Fruit fly (Drosophila melanogaster): ENCODE measurements around the gene CG42449.

CG42449 gene

dm6 chrX:5679079-5679932 lies 3.7 kb upstream of the CG42449 start:
- peak; percentile 67 for TF ChIP-seq psq (GFP tag; optimal IDR thresholded peaks at IDR 0.05)
- no peak for TF ChIP-seq Mio (GFP tag; optimal IDR thresholded peaks at IDR 0.05)
- peak; percentile 55 for TF ChIP-seq Jra (GFP tag; optimal IDR thresholded peaks at IDR 0.05)
- peak; percentile 21 for TF ChIP-seq CG32264 (GFP tag; optimal IDR thresholded peaks at IDR 0.05)
- no peak for TF ChIP-seq N (GFP tag; optimal IDR thresholded peaks at IDR 0.05)
- peak; percentile 75 for TF ChIP-seq h (GFP tag; optimal IDR thresholded peaks at IDR 0.05)
- peak; percentile 64 for TF ChIP-seq br (GFP tag; optimal IDR thresholded peaks at IDR 0.05)
- TF ChIP-seq dmrt93B (GFP tag; optimal IDR thresholded peaks at IDR 0.05) = peak; percentile 46
- no peak for TF ChIP-seq dsf (GFP tag; optimal IDR thresholded peaks at IDR 0.05; ENCODE audit: borderline replicate concordance)
- TF ChIP-seq Sp1 (GFP tag; optimal IDR thresholded peaks at IDR 0.05) = peak; percentile 72
- no peak for TF ChIP-seq Myc (optimal IDR thresholded peaks at IDR 0.05)
- TF ChIP-seq OdsH (GFP tag; optimal IDR thresholded peaks at IDR 0.05) = peak; percentile 77
- peak; percentile 80 for TF ChIP-seq fru (GFP tag; optimal IDR thresholded peaks at IDR 0.05)
- TF ChIP-seq HLH106 (tag; optimal IDR thresholded peaks at IDR 0.05) = peak; percentile 61
- peak; percentile 74 for TF ChIP-seq woc (GFP tag; optimal IDR thresholded peaks at IDR 0.05)
- no peak for TF ChIP-seq usp (GFP tag; optimal IDR thresholded peaks at IDR 0.05)
- peak; percentile 35 for TF ChIP-seq Dfd (GFP tag; optimal IDR thresholded peaks at IDR 0.05)
- TF ChIP-seq rgr (GFP tag; optimal IDR thresholded peaks at IDR 0.05) = peak; percentile 70
- peak; percentile 71 for TF ChIP-seq jim (GFP tag; optimal IDR thresholded peaks at IDR 0.05)
- peak in 1 of 2 experiments; percentile 84 for TF ChIP-seq foxo (GFP tag; optimal IDR thresholded peaks at IDR 0.05)
- TF ChIP-seq ey (GFP tag; optimal IDR thresholded peaks at IDR 0.05) = peak; percentile 77
- TF ChIP-seq Hr83 (GFP tag; optimal IDR thresholded peaks at IDR 0.05; ENCODE audit: poor library complexity, severe bottlenecking) = no peak
- TF ChIP-seq CG9705 (GFP tag; optimal IDR thresholded peaks at IDR 0.05) = peak; percentile 15

DNA sequence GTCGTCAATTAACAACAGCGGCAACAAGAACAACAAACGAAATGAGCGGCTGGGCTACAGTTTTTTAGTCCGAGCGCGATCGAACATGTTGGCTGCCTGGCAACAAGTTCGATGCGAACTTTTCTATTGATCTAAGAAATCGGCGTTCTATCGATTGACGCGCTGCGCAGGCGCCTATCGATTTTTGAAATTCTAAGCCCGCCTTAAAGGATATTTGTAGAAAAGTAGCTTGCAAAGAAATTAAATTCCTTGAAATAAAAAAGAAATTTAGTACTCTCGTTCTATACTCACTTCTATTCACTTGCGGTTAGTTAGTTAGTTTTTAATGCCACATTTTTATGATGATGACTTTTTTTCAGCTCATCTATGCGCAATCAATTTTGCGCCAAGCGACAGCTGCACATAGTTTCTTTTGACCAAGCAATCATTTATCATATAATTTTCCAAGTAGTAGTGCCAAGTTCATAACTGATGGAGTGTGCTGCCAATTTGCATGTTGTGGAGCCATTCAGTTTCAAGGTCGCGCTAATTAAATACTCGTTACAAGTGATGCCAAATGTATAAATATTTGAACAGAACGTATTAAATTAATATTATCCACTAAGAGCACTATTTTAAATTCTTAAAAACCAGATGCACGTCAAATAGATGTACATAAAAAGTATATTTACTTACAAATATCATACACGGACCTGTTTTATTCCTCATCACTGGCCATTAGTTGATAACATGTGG lies 2.9 kb upstream of the CG42449 start, which contains the start of the genes Tre1 and Gr5a:
TSS of gene Tre1 (minus strand) at position 45 of the 735 bp plus-strand sequence.
TSS of gene Gr5a (plus strand) at position 685 of the 735 bp plus-strand sequence.
- TF ChIP-seq Dif (GFP tag; optimal IDR thresholded peaks at IDR 0.05; ENCODE audit: partially characterized antibody) (no peak), Sp1 (GFP tag; optimal IDR thresholded peaks at IDR 0.05) (no peak), OdsH (GFP tag; optimal IDR thresholded peaks at IDR 0.05) (no peak), dmrt93B (GFP tag; optimal IDR thresholded peaks at IDR 0.05) (no peak), HLH106 (tag; optimal IDR thresholded peaks at IDR 0.05) (no peak), jim (GFP tag; optimal IDR thresholded peaks at IDR 0.05) (no peak), CG9705 (GFP tag; optimal IDR thresholded peaks at IDR 0.05) (no peak), Hr78 (GFP tag; optimal IDR thresholded peaks at IDR 0.05) (no peak), tai (GFP tag; optimal IDR thresholded peaks at IDR 0.05) (no peak), foxo (GFP tag; optimal IDR thresholded peaks at IDR 0.05) (no peak), dsf (GFP tag; optimal IDR thresholded peaks at IDR 0.05; ENCODE audit: borderline replicate concordance) (no peak), h (GFP tag; optimal IDR thresholded peaks at IDR 0.05) (no peak)

- no peak for TF ChIP-seq CrebA (GFP tag; optimal IDR thresholded peaks at IDR 0.05; ENCODE audit: borderline replicate concordance)
- no peak for TF ChIP-seq sage (GFP tag; optimal IDR thresholded peaks at IDR 0.05)
- peak; percentile 45 for TF ChIP-seq ey (GFP tag; optimal IDR thresholded peaks at IDR 0.05)
- TF ChIP-seq jim (GFP tag; optimal IDR thresholded peaks at IDR 0.05) = no peak
- TF ChIP-seq Hr78 (GFP tag; optimal IDR thresholded peaks at IDR 0.05) = no peak
- TF ChIP-seq Jra (GFP tag; optimal IDR thresholded peaks at IDR 0.05) = peak; percentile 25
- TF ChIP-seq dsf (GFP tag; optimal IDR thresholded peaks at IDR 0.05; ENCODE audit: borderline replicate concordance) = no peak
- no peak for TF ChIP-seq Hnf4 (GFP tag; optimal IDR thresholded peaks at IDR 0.05)
- TF ChIP-seq N (GFP tag; optimal IDR thresholded peaks at IDR 0.05) = no peak
- no peak for TF ChIP-seq CG9705 (GFP tag; optimal IDR thresholded peaks at IDR 0.05)
- peak; percentile 13 for TF ChIP-seq Myc (optimal IDR thresholded peaks at IDR 0.05)
- peak; percentile 21 for TF ChIP-seq OdsH (GFP tag; optimal IDR thresholded peaks at IDR 0.05)
- no peak for TF ChIP-seq dmrt93B (GFP tag; optimal IDR thresholded peaks at IDR 0.05)
- TF ChIP-seq br (GFP tag; optimal IDR thresholded peaks at IDR 0.05) = peak; percentile 8
- TF ChIP-seq dl (GFP tag; optimal IDR thresholded peaks at IDR 0.05; ENCODE audit: insufficient read depth in 1 of 2, partially characterized antibody in 2 of 2) = no peak
- TF ChIP-seq h (GFP tag; optimal IDR thresholded peaks at IDR 0.05) = peak; percentile 33
- no peak for TF ChIP-seq lola (GFP tag; optimal IDR thresholded peaks at IDR 0.05)
- peak in 1 of 2 experiments; percentile 64 for TF ChIP-seq foxo (GFP tag; optimal IDR thresholded peaks at IDR 0.05)
- peak; percentile 83 for TF ChIP-seq woc (GFP tag; optimal IDR thresholded peaks at IDR 0.05)
- TF ChIP-seq Mio (GFP tag; optimal IDR thresholded peaks at IDR 0.05) = no peak
- TF ChIP-seq sv (GFP tag; optimal IDR thresholded peaks at IDR 0.05) = peak; percentile 12
- TF ChIP-seq Rel (GFP tag; optimal IDR thresholded peaks at IDR 0.05) = no peak
- TF ChIP-seq Rel (tag; optimal IDR thresholded peaks at IDR 0.05) = no peak
- no peak for TF ChIP-seq usp (GFP tag; optimal IDR thresholded peaks at IDR 0.05)
- TF ChIP-seq HLH106 (tag; optimal IDR thresholded peaks at IDR 0.05) = peak; percentile 42
- no peak for TF ChIP-seq CG32264 (GFP tag; optimal IDR thresholded peaks at IDR 0.05)
- TF ChIP-seq Abd-B (GFP tag; optimal IDR thresholded peaks at IDR 0.05) = no peak
- TF ChIP-seq psq (GFP tag; optimal IDR thresholded peaks at IDR 0.05) = peak; percentile 19
- peak; percentile 14 for TF ChIP-seq GATAd (GFP tag; optimal IDR thresholded peaks at IDR 0.05)
- TF ChIP-seq pan (optimal IDR thresholded peaks at IDR 0.05) = no peak
- TF ChIP-seq Dfd (GFP tag; optimal IDR thresholded peaks at IDR 0.05) = no peak
- no peak for TF ChIP-seq brk (GFP tag; optimal IDR thresholded peaks at IDR 0.05)
These were observed 6.6 kb downstream of the CG42449 start, which contains the start of the genes PGAP1 and cv for dm6 chrX:5689417-5690215. Gene PGAP1 (minus strand): TSS chrX:5689473. Gene cv (plus strand): TSS chrX:5690002.
